Worm (Caenorhabditis elegans) whole organism, early embryonic: ENCODE results near the gene rpl-26.

ENCODE experiments used
- B0310.2 ChIP-seq: sonication (generic microtip); optimal IDR thresholded peaks from 2 replicates; lab custom pipeline; 2016; ENCODE audit warnings: mild to moderate bottlenecking, missing genetic modification characterization, missing compliant biosample characterization
- F13C5.2 ChIP-seq: sonication (generic microtip); optimal IDR thresholded peaks from 2 replicates; lab custom pipeline; 2017; ENCODE audit warnings: mild to moderate bottlenecking, missing genetic modification characterization, inconsistent platforms, missing compliant biosample characterization
- aly-1 ChIP-seq: sonication (generic microtip); optimal IDR thresholded peaks from 2 replicates; lab custom pipeline; 2016; ENCODE audit warnings: missing genetic modification characterization, missing compliant biosample characterization
- ama-1 ChIP-seq: fragments of 150-350 bp; optimal IDR thresholded peaks from 2 replicates; lab custom pipeline; 2014
- ceh-13 ChIP-seq: fragments of 200-800 bp; sonication (Bioruptor generic); optimal IDR thresholded peaks from 2 replicates; lab custom pipeline; 2018; ENCODE audit warnings: mild to moderate bottlenecking, missing genetic modification characterization, missing compliant biosample characterization
- ceh-36 ChIP-seq: sonication (generic microtip); optimal IDR thresholded peaks from 2 replicates; lab custom pipeline; 2016; ENCODE audit warnings: missing genetic modification characterization, inconsistent platforms, missing compliant biosample characterization
- ets-7 ChIP-seq: sonication (generic microtip); optimal IDR thresholded peaks from 2 replicates; lab custom pipeline; 2016; ENCODE audit warnings: missing genotype, missing genetic modification characterization, missing compliant biosample characterization
- flt-1 ChIP-seq: fragments of 200-800 bp; sonication (Bioruptor generic); IDR thresholded peaks from 2 replicates; pipeline ENCODE4 v1.3.6; 2022; ENCODE audit warnings: missing genetic modification characterization, missing compliant biosample characterization
- hmbx-1 ChIP-seq: sonication (generic microtip); optimal IDR thresholded peaks from 2 replicates; lab custom pipeline; 2016; ENCODE audit warnings: mild to moderate bottlenecking, missing genetic modification characterization, missing compliant biosample characterization
- hmg-4 ChIP-seq: fragments of 200-800 bp; sonication (Bioruptor generic); optimal IDR thresholded peaks from 2 replicates; lab custom pipeline; 2018; ENCODE audit warnings: mild to moderate bottlenecking, missing genetic modification characterization, missing compliant biosample characterization
- hnd-1 ChIP-seq: sonication (generic microtip); optimal IDR thresholded peaks from 2 replicates; lab custom pipeline; 2016; ENCODE audit warnings: missing genetic modification characterization, missing compliant biosample characterization
- pes-1 ChIP-seq: fragments of 200-800 bp; sonication (Bioruptor generic); IDR thresholded peaks from 2 replicates; pipeline ENCODE4 v1.3.6; 2022; ENCODE audit warnings: missing genetic modification reagents, missing genetic modification characterization, missing compliant biosample characterization
- scrt-1 ChIP-seq: fragments of 200-800 bp; sonication (Bioruptor generic); IDR thresholded peaks from 2 replicates; pipeline ENCODE4 v1.3.6; 2022; ENCODE audit warnings: missing genetic modification characterization, missing compliant biosample characterization
- sea-1 ChIP-seq: fragments of 200-800 bp; sonication (Bioruptor generic); conservative IDR thresholded peaks from 2 replicates; pipeline ENCODE4 v1.3.6; 2022; ENCODE audit warnings: missing genetic modification characterization, missing compliant biosample characterization
- tbx-11 ChIP-seq: fragments of 200-800 bp; sonication (Bioruptor generic); IDR thresholded peaks from 2 replicates; pipeline ENCODE4 v1.3.6; 2022; ENCODE audit warnings: missing genetic modification characterization, missing compliant biosample characterization
- tbx-37 ChIP-seq: fragments of 200-800 bp; sonication (Bioruptor generic); conservative IDR thresholded peaks from 2 replicates; pipeline ENCODE4 v1.3.6; 2022; ENCODE audit warnings: missing genetic modification reagents, missing genetic modification characterization, missing compliant biosample characterization
- tra-4 ChIP-seq: sonication (generic microtip); optimal IDR thresholded peaks from 2 replicates; lab custom pipeline; 2017; ENCODE audit warnings: missing genetic modification characterization, missing compliant biosample characterization

Gene rpl-26

DNA sequence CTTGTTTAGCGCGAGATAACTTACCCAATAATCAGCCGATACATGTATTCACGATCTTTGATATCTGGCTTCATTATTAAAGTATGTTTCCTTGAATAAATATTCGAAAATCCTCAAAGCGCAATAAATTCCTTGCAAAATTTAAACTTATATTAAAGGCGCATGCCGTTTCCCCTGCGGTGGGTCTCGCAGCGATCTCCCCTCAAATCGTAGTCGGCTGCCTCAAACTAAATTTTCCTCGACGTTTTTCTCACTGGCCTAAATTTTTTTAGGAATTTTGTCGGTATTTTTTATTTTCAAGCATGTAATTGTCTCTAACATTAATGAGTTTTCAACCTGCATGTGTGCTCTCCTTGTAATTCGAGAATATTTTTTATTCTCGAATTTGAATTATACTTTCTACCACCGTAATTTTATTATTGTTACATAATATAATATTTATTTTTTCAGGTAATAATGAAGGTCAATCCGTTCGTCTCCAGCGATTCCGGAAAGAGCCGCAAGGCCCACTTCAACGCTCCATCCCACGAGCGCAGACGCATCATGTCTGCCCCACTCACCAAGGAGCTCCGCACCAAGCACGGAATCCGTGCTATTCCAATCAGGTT lies at the start of gene rpl-26, which contains the start of gene cpf-1:
Gene rpl-26, plus strand, starts transcription at position 449 of the 608 bp plus-strand sequence.
Gene cpf-1, minus strand, starts transcription at position 104 of the 608 bp plus-strand sequence.
- TF ChIP-seq ceh-13 (no peak), hmg-4 (GFP tag; lab: Kevin White, UChicago) (no peak), flt-1 (GFP tag; lab: Robert Waterston, UW) (no peak), scrt-1 (GFP tag; lab: Robert Waterston, UW) (no peak), tbx-37 (GFP tag; lab: Robert Waterston, UW) (no peak), tbx-11 (GFP tag; lab: Robert Waterston, UW) (no peak), ets-7 (tag; lab: Kevin White, UChicago) (no peak), hnd-1 (tag; lab: Kevin White, UChicago) (no peak), pes-1 (GFP tag; lab: Robert Waterston, UW) (no peak)

DNA sequence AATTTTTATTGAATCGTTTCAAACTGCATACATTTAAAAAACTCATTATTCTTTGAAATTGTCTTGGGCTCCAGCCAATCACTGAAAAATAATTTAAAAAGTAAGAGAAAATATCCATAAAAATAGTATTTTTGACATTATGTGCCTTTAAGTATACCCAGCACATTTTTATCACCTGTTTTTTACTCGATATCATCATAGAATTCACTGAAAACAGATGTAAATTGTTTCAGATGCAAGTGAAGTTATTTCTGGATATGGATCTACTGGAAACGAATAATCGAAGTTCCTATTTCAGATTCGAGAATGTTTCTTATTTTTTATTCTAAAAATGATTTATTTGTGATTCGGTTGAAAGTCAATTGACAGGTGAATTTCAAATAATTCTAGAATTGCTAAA lies 48.0 kb upstream of the rpl-26 start:
- TF ChIP-seq aly-1 (tag; lab: Kevin White, UChicago): no peak
- no peak for TF ChIP-seq hmbx-1
- no peak for TF ChIP-seq ceh-13
- TF ChIP-seq hmg-4 (GFP tag; lab: Kevin White, UChicago): no peak

- TF ChIP-seq tbx-11 (GFP tag; lab: Robert Waterston, UW) (no peak), tra-4 (no peak), B0310.2 (tag; lab: Kevin White, UChicago) (no peak)
Observed at ce11 chrII:8556166-8556565, 46.4 kb upstream of the rpl-26 start, which contains the start of gene glb-27. TSS of gene glb-27 (minus strand) at chrII:8556266.

DNA sequence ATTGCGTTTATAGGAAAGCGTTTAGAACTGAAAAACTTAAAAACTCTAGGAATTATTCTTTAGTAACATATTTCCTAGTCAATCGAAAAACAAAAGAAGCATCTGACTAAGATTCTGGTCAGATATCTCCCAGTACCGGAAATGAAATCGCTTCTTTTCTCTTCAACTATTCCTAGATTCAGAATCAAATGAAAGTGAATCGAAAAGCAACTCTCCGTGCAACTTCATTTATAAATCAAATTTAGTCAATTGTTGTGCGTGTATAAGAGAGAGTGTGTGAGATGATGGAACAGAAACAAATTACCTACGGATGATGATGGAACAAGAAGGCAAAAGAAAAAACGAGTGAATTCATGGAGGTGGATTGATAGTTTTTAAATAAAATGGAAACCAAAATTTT lies 43.4 kb upstream of the rpl-26 start:
- TF ChIP-seq B0310.2 (tag; lab: Kevin White, UChicago) (no peak), hnd-1 (tag; lab: Kevin White, UChicago) (no peak), ama-1 (lab: Kevin White, UChicago) (no peak), hmbx-1 (no peak), scrt-1 (GFP tag; lab: Robert Waterston, UW) (no peak), ceh-13 (no peak), flt-1 (GFP tag; lab: Robert Waterston, UW) (no peak), aly-1 (tag; lab: Kevin White, UChicago) (no peak), tra-4 (no peak), ets-7 (tag; lab: Kevin White, UChicago) (no peak), hmg-4 (GFP tag; lab: Kevin White, UChicago) (no peak), F13C5.2 (tag; lab: Kevin White, UChicago) (no peak), ceh-36 (no peak), pes-1 (GFP tag; lab: Robert Waterston, UW) (no peak), tbx-11 (GFP tag; lab: Robert Waterston, UW) (no peak), tbx-37 (GFP tag; lab: Robert Waterston, UW) (no peak), sea-1 (GFP tag; lab: Robert Waterston, UW) (no peak)

DNA sequence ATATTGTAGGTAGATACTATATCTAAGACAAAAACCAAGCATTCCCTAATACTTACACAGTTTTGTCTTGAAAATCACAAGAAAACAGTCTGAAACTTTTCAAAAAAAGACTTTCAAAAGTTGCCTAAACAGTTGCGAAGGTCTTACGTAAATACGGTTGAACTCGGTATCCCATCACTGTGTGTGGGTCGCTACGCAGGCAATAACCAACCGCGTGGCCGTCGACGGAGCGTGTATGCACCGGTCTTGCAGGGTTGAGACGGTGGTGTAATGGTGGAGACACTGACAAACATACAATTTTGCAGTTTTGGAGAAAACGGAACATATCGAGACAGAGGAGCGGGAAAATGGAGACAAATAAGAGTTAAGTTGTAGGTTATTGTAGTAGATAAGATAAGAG lies 41.4 kb upstream of the rpl-26 start, which contains the start of gene iff-2:
Gene iff-2, minus strand, starts transcription at position 141 of the 400 bp plus-strand sequence.
- TF ChIP-seq tra-4 (peak; percentile 50), hnd-1 (tag; lab: Kevin White, UChicago) (no peak), F13C5.2 (tag; lab: Kevin White, UChicago) (peak; percentile 95), sea-1 (GFP tag; lab: Robert Waterston, UW) (peak; percentile 70), aly-1 (tag; lab: Kevin White, UChicago) (peak; percentile 69), hmg-4 (GFP tag; lab: Kevin White, UChicago) (peak; percentile 84), ets-7 (tag; lab: Kevin White, UChicago) (peak; percentile 8), pes-1 (GFP tag; lab: Robert Waterston, UW) (no peak), tbx-37 (GFP tag; lab: Robert Waterston, UW) (peak; percentile 35), flt-1 (GFP tag; lab: Robert Waterston, UW) (peak; percentile 57; the same call in 1 of the 2 replicates), scrt-1 (GFP tag; lab: Robert Waterston, UW) (0 out of 2 replicates have a peak, but pooled peaks have one; percentile 55), ceh-36 (peak; percentile 9), ceh-13 (no peak)

DNA sequence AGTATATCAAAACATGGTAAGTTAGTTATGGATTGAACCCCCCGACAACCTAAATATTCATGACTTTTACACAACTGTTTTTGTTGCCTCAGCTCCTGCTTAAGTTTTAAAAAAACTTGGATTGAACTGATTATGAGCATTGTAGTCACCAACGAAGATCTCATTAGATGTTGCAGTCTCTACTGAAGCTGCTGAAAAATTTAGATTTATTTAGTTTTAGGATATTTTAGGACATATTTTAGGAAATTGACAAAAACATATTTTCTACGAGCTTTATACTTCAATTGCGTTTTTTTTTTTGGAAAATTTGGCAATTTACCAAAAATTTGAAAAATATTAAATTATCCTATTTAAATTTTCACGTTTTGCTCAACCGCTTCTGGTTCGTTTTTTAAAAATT lies 40.6 kb upstream of the rpl-26 start, which contains the start of gene F54C9.14:
Gene F54C9.14, plus strand, starts transcription at position 301 of the 400 bp plus-strand sequence.
- TF ChIP-seq hmg-4 (GFP tag; lab: Kevin White, UChicago) (no peak), tra-4 (no peak), ama-1 (lab: Kevin White, UChicago) (no peak), ets-7 (tag; lab: Kevin White, UChicago) (no peak), F13C5.2 (tag; lab: Kevin White, UChicago) (no peak), scrt-1 (GFP tag; lab: Robert Waterston, UW) (no peak), pes-1 (GFP tag; lab: Robert Waterston, UW) (no peak), flt-1 (GFP tag; lab: Robert Waterston, UW) (no peak), sea-1 (GFP tag; lab: Robert Waterston, UW) (no peak), hmbx-1 (no peak), hnd-1 (tag; lab: Kevin White, UChicago) (no peak), B0310.2 (tag; lab: Kevin White, UChicago) (no peak), tbx-37 (GFP tag; lab: Robert Waterston, UW) (no peak), aly-1 (tag; lab: Kevin White, UChicago) (no peak), tbx-11 (GFP tag; lab: Robert Waterston, UW) (no peak), ceh-13 (no peak), ceh-36 (no peak)

ce11 chrII:8566039-8566438 lies 36.5 kb upstream of the rpl-26 start, which contains the start of gene stc-1:
TSS of gene stc-1 (minus strand) at chrII:8566139.
- TF ChIP-seq hmbx-1 (no peak), hmg-4 (GFP tag; lab: Kevin White, UChicago) (no peak), ets-7 (tag; lab: Kevin White, UChicago) (no peak)
